Worm (Caenorhabditis elegans) whole organism, L2 larva: ENCODE data around the gene T01D3.6.

Source experiments
- dmd-4 ChIP-seq: sonication (generic microtip); optimal IDR thresholded peaks from 2 replicates; lab custom pipeline; 2017; ENCODE audit warnings: missing biosample characterization, missing genetic modification characterization
- egl-27 ChIP-seq: sonication (generic microtip); optimal IDR thresholded peaks from 3 replicates; lab custom pipeline; 2017; ENCODE audit warnings: missing biosample characterization, missing genetic modification reagents, missing genetic modification characterization
- elt-3 ChIP-seq: sonication (generic microtip); optimal IDR thresholded peaks from 2 replicates; lab custom pipeline; 2017; ENCODE audit warnings: missing biosample characterization, missing genetic modification characterization
- lin-39 ChIP-seq: fragments of 150-350 bp; optimal IDR thresholded peaks from 2 replicates; lab custom pipeline; 2014; ENCODE audit warnings: missing biosample characterization, missing genetic modification reagents, missing genetic modification characterization
- nhr-10 ChIP-seq: sonication (generic microtip); optimal IDR thresholded peaks from 2 replicates; lab custom pipeline; 2017; ENCODE audit warnings: missing biosample characterization, missing genetic modification characterization
- nhr-237 ChIP-seq: fragments of 150-350 bp; optimal IDR thresholded peaks from 2 replicates; lab custom pipeline; 2014; ENCODE audit warnings: missing biosample characterization, missing genetic modification characterization
- unc-39 ChIP-seq: fragments of 150-350 bp; optimal IDR thresholded peaks from 2 replicates; lab custom pipeline; 2014; ENCODE audit warnings: missing biosample characterization, missing genetic modification characterization
- unc-55 ChIP-seq: fragments of 150-350 bp; sonication (generic microtip); optimal IDR thresholded peaks from 3 replicates; lab custom pipeline; 2014; ENCODE audit warnings: missing biosample characterization, missing genetic modification reagents, missing genetic modification characterization

DNA sequence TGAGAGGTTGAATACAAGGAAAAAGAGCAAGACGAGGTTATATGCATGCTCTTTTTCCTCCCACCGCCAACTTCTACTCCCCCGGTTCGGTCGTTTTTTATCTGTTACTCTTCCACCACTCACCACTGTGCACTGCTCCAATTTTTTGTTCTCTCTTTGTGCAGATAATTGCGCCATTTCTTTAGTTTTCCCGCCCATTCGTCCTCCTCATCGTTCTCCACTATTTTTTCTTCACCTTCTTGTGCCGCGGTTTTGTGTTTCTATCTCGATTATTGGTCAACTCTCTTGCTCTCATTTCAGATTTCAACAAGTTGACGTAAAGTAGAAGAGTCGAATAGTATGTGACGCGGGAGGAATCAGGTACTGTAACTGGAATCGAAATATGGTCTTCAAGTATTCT is 27.0 kb upstream of the T01D3.6 start, which contains the start of gene T01D3.1:
- TF ChIP-seq elt-3 (tag; lab: Kevin White, UChicago) (no peak), egl-27 (tag; lab: Kevin White, UChicago) (no peak), nhr-10 (tag; lab: Kevin White, UChicago) (no peak), unc-39 (no peak), dmd-4 (tag; lab: Kevin White, UChicago) (no peak), lin-39 (no peak), unc-55 (GFP tag; lab: Kevin White, UChicago) (no peak), nhr-237 (no peak)
